Worm (Caenorhabditis elegans): ENCODE data around the gene ptrg-1.

Gene ptrg-1

DNA sequence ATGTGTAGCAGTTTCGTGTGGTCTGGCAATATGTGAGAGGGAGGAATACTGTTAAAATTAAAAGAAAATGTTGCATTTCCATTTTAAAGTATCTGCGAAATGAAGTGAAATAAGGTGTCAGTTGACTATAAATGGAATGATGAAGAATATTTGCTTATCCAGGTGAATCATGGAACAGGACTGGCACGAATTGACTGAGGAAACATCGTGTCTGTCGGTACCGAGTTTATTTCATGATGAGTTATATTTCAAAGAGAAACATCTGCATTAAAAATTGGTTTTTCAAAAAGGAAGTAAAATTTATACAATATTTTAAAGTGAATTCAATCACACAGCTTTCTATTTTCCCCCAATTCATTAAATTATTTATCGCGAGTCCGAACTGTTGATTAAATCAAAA lies 33.3 kb upstream of the ptrg-1 start, which contains the start of gene F01G10.6:
Gene F01G10.6 (minus strand): TSS at position 101 of the 400 bp plus-strand sequence.
- TF ChIP-seq ztf-29 (GFP tag; IDR thresholded peaks at IDR 0.05) (no peak), ztf-23 (GFP tag; IDR thresholded peaks at IDR 0.05) (no peak), T22C8.4 (GFP tag; IDR thresholded peaks at IDR 0.05) (no peak), klf-2 (GFP tag; conservative IDR thresholded peaks at IDR 0.05) (no peak), ref-1 (GFP tag; conservative IDR thresholded peaks at IDR 0.05) (no peak), cog-1 (tag; optimal IDR thresholded peaks at IDR 0.05) (no peak), med-1 (GFP tag; optimal IDR thresholded peaks at IDR 0.05; ENCODE audit: insufficient read depth) (no peak), tab-1 (GFP tag; IDR thresholded peaks at IDR 0.05) (no peak), flt-1 (GFP tag; IDR thresholded peaks at IDR 0.05) (no peak)

DNA sequence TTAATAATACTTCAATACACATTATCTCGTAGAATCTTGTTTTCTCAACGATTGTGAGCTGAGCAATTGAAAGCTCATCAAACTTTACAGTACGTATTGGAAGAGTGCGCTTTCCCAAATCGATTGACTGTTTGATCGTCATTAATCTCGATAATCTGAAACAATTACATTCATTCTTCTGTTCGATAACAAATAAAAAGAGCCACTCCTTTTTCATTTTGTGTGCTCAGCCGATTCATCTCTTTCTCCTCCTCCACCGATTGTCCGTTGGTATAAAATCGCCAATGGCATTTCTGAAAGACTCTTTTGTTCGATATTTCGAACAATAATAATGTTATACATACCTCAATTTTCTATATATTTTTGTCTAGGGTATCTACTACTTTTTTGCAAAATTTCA lies 29.5 kb upstream of the ptrg-1 start, which contains the start of gene nas-12:
Gene nas-12 (plus strand): TSS at position 301 of the 400 bp plus-strand sequence.
- no peak for TF ChIP-seq tab-1 (GFP tag; IDR thresholded peaks at IDR 0.05)
- no peak for TF ChIP-seq med-1 (GFP tag; optimal IDR thresholded peaks at IDR 0.05; ENCODE audit: insufficient read depth)
- TF ChIP-seq flt-1 (GFP tag; IDR thresholded peaks at IDR 0.05): no peak
- TF ChIP-seq ztf-29 (GFP tag; IDR thresholded peaks at IDR 0.05): no peak
- TF ChIP-seq ztf-23 (GFP tag; IDR thresholded peaks at IDR 0.05): no peak
- TF ChIP-seq klf-2 (GFP tag; conservative IDR thresholded peaks at IDR 0.05): no peak
- no peak for TF ChIP-seq ref-1 (GFP tag; conservative IDR thresholded peaks at IDR 0.05)
- TF ChIP-seq cog-1 (tag; optimal IDR thresholded peaks at IDR 0.05): no peak
- no peak for TF ChIP-seq T22C8.4 (GFP tag; IDR thresholded peaks at IDR 0.05)

DNA sequence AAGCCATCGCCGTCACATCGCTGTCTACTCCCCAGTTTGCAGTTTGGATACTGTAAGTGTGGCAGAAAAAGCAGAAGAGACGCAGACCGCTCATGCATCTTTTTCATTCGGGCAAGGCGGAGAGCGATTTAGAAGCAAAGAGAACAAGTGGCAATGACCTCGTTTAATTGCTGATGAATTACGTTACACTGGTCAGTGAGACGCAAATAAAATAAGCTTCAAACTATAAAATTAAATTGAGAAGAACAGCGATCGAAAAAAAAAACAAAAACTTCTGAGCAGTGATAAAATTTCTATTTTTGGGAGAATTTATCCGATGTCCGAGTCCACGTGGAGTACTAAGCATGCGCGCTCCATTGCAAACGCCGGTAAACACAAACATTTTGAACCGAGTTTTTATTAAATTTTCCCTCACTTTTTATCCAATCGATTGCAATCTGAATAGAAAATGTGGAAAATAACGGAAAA lies 27.9 kb upstream of the ptrg-1 start, which contains the start of gene C24F3.2:
Gene C24F3.2 (plus strand): TSS at position 418 of the 468 bp plus-strand sequence.
- TF ChIP-seq ztf-29 (GFP tag; IDR thresholded peaks at IDR 0.05) (0 out of 2 replicates have a peak, but pooled peaks have one; percentile 44), cog-1 (tag; optimal IDR thresholded peaks at IDR 0.05) (peak; percentile 58), T22C8.4 (GFP tag; IDR thresholded peaks at IDR 0.05) (no peak), med-1 (GFP tag; optimal IDR thresholded peaks at IDR 0.05; ENCODE audit: insufficient read depth) (no peak), ztf-23 (GFP tag; IDR thresholded peaks at IDR 0.05) (no peak), tab-1 (GFP tag; IDR thresholded peaks at IDR 0.05) (no peak), ref-1 (GFP tag; conservative IDR thresholded peaks at IDR 0.05) (no peak), flt-1 (GFP tag; IDR thresholded peaks at IDR 0.05) (no peak), klf-2 (GFP tag; conservative IDR thresholded peaks at IDR 0.05) (no peak)

DNA sequence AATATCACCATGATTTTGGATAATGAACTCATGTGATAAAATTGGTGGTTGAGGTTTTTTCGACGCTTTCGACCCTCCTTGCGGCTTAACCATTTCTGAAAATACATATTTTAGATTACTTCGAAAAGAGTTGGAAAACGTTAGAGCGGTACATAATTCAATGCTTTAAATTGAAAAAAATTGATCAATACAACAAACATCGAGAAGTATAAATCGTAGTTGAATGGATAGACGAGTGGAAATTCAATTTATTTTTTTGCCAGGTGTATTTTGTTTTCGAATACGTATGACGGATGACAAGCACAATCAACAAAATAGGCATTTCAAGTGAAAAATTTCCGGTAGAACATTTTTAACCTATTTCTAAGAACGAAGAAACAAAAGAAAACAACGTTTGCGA lies 26.9 kb upstream of the ptrg-1 start, which contains the start of gene tram-1:
Gene tram-1 (minus strand): TSS at position 101 of the 400 bp plus-strand sequence.
- TF ChIP-seq T22C8.4 (GFP tag; IDR thresholded peaks at IDR 0.05) (no peak), klf-2 (GFP tag; conservative IDR thresholded peaks at IDR 0.05) (no peak)

DNA sequence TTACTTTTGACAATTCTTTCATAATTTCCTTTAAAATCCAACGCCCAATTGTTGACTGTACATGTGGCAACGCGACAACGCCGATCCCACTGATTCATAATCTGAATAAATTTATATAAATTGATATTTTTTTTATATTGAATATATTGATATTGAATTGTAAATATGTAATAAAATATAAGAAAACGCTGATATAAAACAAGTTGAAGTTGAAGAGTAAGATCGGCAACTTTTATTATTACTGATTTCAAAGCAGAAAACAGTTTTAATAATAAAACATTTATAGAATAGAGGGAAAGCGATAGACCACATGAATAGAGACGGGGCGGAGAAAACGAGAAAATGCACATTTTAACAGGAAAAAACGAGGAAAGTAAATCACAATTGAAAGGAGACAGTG lies 25.0 kb upstream of the ptrg-1 start, which contains the start of gene qns-1:
Gene qns-1 (minus strand): TSS at position 101 of the 400 bp plus-strand sequence.
- TF ChIP-seq ztf-29 (GFP tag; IDR thresholded peaks at IDR 0.05) (no peak), tab-1 (GFP tag; IDR thresholded peaks at IDR 0.05) (no peak), ztf-23 (GFP tag; IDR thresholded peaks at IDR 0.05) (no peak), med-1 (GFP tag; optimal IDR thresholded peaks at IDR 0.05; ENCODE audit: insufficient read depth) (no peak), klf-2 (GFP tag; conservative IDR thresholded peaks at IDR 0.05) (no peak), T22C8.4 (GFP tag; IDR thresholded peaks at IDR 0.05) (no peak), cog-1 (tag; optimal IDR thresholded peaks at IDR 0.05) (no peak), flt-1 (GFP tag; IDR thresholded peaks at IDR 0.05) (no peak), ref-1 (GFP tag; conservative IDR thresholded peaks at IDR 0.05) (no peak)

DNA sequence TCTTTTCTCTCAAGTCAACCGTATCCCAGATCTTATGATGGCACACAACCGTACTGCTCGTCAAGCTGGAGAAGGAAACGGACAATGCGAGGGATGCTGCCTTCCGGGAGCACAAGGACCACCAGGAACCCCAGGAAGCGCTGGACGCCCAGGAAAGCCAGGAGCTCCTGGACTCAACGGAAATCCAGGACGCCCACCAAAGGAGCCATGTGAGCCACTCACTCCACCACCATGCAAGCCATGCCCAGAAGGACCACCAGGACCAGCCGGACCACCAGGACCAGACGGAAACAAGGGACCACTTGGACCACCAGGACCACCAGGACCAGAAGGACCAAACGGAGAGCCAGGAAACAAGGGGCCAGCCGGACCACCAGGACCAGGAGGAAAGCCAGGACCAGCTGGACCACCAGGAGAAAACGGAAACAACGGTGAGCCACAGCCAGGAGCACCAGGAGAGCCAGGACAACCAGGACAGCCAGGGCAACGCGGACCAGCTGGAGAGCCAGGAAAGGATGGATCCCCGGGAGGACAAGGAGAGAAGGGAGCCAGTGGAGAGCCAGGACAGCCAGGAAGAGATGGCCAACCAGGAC lies 22.6 kb upstream of the ptrg-1 start:
- TF ChIP-seq ztf-29 (GFP tag; IDR thresholded peaks at IDR 0.05) (no peak), ztf-23 (GFP tag; IDR thresholded peaks at IDR 0.05) (no peak), tab-1 (GFP tag; IDR thresholded peaks at IDR 0.05) (no peak), klf-2 (GFP tag; conservative IDR thresholded peaks at IDR 0.05) (no peak), med-1 (GFP tag; optimal IDR thresholded peaks at IDR 0.05; ENCODE audit: insufficient read depth) (no peak), cog-1 (tag; optimal IDR thresholded peaks at IDR 0.05) (no peak), ref-1 (GFP tag; conservative IDR thresholded peaks at IDR 0.05) (no peak), T22C8.4 (GFP tag; IDR thresholded peaks at IDR 0.05) (no peak), flt-1 (GFP tag; IDR thresholded peaks at IDR 0.05) (no peak)

DNA sequence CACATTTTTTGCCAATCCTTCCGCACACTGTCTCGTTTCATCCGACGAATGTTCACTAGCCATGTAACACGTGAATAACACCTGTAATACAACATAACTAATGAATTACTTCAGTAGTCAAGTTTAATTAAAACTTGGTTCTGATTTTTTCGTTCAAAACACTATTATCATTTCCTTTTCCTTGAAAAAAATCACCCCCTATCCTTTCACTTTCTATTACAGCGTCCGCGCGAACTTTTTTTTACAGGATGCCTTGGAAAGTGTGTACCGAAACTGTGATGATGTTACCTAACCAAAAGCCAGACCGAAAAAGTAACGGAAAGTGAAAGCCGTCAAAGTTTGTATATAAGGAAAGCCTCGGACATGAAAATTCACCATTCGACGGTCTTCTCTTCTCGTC lies 21.8 kb upstream of the ptrg-1 start, which contains the start of gene col-124:
Gene col-124 (plus strand): TSS at position 374 of the 400 bp plus-strand sequence.
- TF ChIP-seq flt-1 (GFP tag; IDR thresholded peaks at IDR 0.05) (no peak), ztf-23 (GFP tag; IDR thresholded peaks at IDR 0.05) (no peak), tab-1 (GFP tag; IDR thresholded peaks at IDR 0.05) (no peak), ref-1 (GFP tag; conservative IDR thresholded peaks at IDR 0.05) (no peak), ztf-29 (GFP tag; IDR thresholded peaks at IDR 0.05) (no peak), klf-2 (GFP tag; conservative IDR thresholded peaks at IDR 0.05) (no peak), med-1 (GFP tag; optimal IDR thresholded peaks at IDR 0.05; ENCODE audit: insufficient read depth) (no peak), cog-1 (tag; optimal IDR thresholded peaks at IDR 0.05) (no peak), T22C8.4 (GFP tag; IDR thresholded peaks at IDR 0.05) (no peak)

DNA sequence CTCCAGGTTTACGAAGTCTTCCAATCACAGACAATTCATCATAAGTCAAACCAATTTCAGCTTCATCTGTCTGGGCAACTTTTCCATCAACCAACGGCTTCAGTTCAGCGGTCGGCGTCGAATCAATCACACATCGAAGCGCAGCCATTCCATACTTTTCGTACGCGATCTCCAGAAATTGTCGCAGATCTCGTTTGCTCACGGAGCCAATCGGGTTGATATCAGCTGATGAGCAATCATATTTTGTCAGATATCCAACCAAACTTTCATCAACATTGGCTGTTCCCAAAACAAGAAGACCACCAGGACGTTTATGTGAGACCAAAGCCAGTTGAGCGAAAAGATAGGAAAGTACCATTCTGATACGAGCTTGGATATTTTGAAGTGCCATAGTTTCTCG lies 21.1 kb upstream of the ptrg-1 start:
- no peak for TF ChIP-seq med-1 (GFP tag; optimal IDR thresholded peaks at IDR 0.05; ENCODE audit: insufficient read depth)
- no peak for TF ChIP-seq cog-1 (tag; optimal IDR thresholded peaks at IDR 0.05)
- TF ChIP-seq tab-1 (GFP tag; IDR thresholded peaks at IDR 0.05): no peak
- TF ChIP-seq flt-1 (GFP tag; IDR thresholded peaks at IDR 0.05): no peak
- no peak for TF ChIP-seq klf-2 (GFP tag; conservative IDR thresholded peaks at IDR 0.05)
- no peak for TF ChIP-seq T22C8.4 (GFP tag; IDR thresholded peaks at IDR 0.05)
- no peak for TF ChIP-seq ztf-23 (GFP tag; IDR thresholded peaks at IDR 0.05)
- no peak for TF ChIP-seq ref-1 (GFP tag; conservative IDR thresholded peaks at IDR 0.05)
- no peak for TF ChIP-seq ztf-29 (GFP tag; IDR thresholded peaks at IDR 0.05)

DNA sequence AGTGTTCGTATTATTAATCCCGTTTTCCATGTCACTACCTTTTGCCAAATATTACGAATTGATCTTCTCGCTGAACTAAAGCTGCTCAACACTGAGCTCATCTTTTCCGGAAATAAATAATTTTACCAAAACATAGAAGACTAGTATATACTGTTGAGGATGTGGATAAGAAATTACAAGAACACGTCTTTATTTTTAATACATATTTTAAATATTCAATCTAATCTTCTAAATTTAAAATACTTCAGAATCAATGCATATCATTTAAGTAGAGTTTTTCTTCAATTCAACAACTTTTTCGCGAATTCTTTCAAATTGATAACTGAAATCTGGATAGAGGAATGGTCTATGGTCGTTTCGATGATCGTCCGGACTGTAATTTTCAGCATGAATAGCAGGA lies 20.6 kb upstream of the ptrg-1 start, which contains the start of gene abt-1:
Gene abt-1 (minus strand): TSS at position 101 of the 400 bp plus-strand sequence.
- no peak for TF ChIP-seq ztf-23 (GFP tag; IDR thresholded peaks at IDR 0.05)
- no peak for TF ChIP-seq med-1 (GFP tag; optimal IDR thresholded peaks at IDR 0.05; ENCODE audit: insufficient read depth)
- no peak for TF ChIP-seq tab-1 (GFP tag; IDR thresholded peaks at IDR 0.05)
- no peak for TF ChIP-seq cog-1 (tag; optimal IDR thresholded peaks at IDR 0.05)
- no peak for TF ChIP-seq flt-1 (GFP tag; IDR thresholded peaks at IDR 0.05)
- TF ChIP-seq klf-2 (GFP tag; conservative IDR thresholded peaks at IDR 0.05): no peak
- no peak for TF ChIP-seq ref-1 (GFP tag; conservative IDR thresholded peaks at IDR 0.05)
